Worm (Caenorhabditis elegans) whole organism, L1 larva: ENCODE data around the gene oac-51.

ENCODE experiments used
- lsy-2 ChIP-seq, 2 experiments: fragments of 150-350 bp; optimal IDR thresholded peaks; 2 replicates each; lab custom pipeline; 2014; ENCODE audit warnings: missing biosample characterization in 2 of 2, missing genetic modification characterization in 2 of 2
- unc-62 ChIP-seq: fragments of 150-350 bp; optimal IDR thresholded peaks from 2 replicates; lab custom pipeline; 2014; ENCODE audit warnings: missing biosample characterization, missing genetic modification reagents, missing genetic modification characterization
- zag-1 ChIP-seq: fragments of 150-350 bp; optimal IDR thresholded peaks from 2 replicates; lab custom pipeline; 2014; ENCODE audit warnings: missing biosample characterization, missing genetic modification characterization

DNA sequence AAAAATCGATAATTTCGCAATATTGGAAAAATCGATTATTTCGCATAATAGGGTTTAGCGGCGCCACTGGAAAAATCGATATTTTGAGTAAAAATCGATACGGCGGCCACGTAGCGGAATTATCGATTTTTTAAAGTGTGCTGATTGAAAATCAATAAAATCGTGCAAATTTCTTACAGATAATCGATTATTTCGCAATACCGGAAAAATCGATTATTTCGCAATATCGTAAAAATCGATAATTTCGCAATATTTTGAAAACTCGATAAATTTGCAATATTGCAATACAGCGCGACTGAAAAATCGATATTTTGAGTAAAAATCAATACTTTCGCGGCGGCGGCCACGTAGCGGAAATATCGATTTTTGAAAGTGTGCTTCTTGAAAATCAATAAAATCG is 19.0 kb upstream of the oac-51 start:
- TF ChIP-seq unc-62 (GFP tag; lab: Kevin White, UChicago) (no peak), zag-1 (tag; lab: Kevin White, UChicago) (no peak), lsy-2 (tag; optimal IDR thresholded peaks at IDR 0.05; lab: Kevin White, UChicago) (no peak)
